Worm (Caenorhabditis elegans): ENCODE data around the gene imp-3.

imp-3 gene

ce11 chrIV:7830151-7830550 lies 40.7 kb upstream of the imp-3 start, which contains the start of gene mvb-12:
TSS of gene mvb-12 (plus strand) at chrIV:7830525.
- no peak for TF ChIP-seq sem-2 (GFP tag; optimal IDR thresholded peaks at IDR 0.05)
- peak; percentile 8 for TF ChIP-seq ces-1 (GFP tag; optimal IDR thresholded peaks at IDR 0.05)
- TF ChIP-seq nhr-12 (tag; optimal IDR thresholded peaks at IDR 0.05), result no peak
- TF ChIP-seq unc-39 (tag; optimal IDR thresholded peaks at IDR 0.05), result no peak
- TF ChIP-seq elt-1 (tag; optimal IDR thresholded peaks at IDR 0.05; ENCODE audit: borderline replicate concordance, insufficient read depth), result no peak

- no peak for TF ChIP-seq elt-3 (tag; optimal IDR thresholded peaks at IDR 0.05)
- no peak for TF ChIP-seq hlh-1 (tag; optimal IDR thresholded peaks at IDR 0.05)
- TF ChIP-seq unc-39 (tag; optimal IDR thresholded peaks at IDR 0.05), result no peak
- TF ChIP-seq lin-32 (GFP tag; optimal IDR thresholded peaks at IDR 0.05), result no peak
- no peak for TF ChIP-seq sptf-1 (tag; optimal IDR thresholded peaks at IDR 0.05)
- TF ChIP-seq ham-2 (GFP tag; optimal IDR thresholded peaks at IDR 0.05), result no peak
- no peak for TF ChIP-seq zip-8 (tag; optimal IDR thresholded peaks at IDR 0.05)
- no peak for TF ChIP-seq snpc-4 (tag; optimal IDR thresholded peaks at IDR 0.05)
- TF ChIP-seq ces-1 (GFP tag; optimal IDR thresholded peaks at IDR 0.05), result no peak
- no peak for TF ChIP-seq lsy-2 (tag; optimal IDR thresholded peaks at IDR 0.05)
- no peak for TF ChIP-seq nhr-12 (tag; optimal IDR thresholded peaks at IDR 0.05)
- no peak for TF ChIP-seq drap-1 (GFP tag; optimal IDR thresholded peaks at IDR 0.05)
- TF ChIP-seq ztf-11 (tag; optimal IDR thresholded peaks at IDR 0.05), result no peak
- no peak for TF ChIP-seq pha-4 (tag; optimal IDR thresholded peaks at IDR 0.05)
- TF ChIP-seq nhr-237 (tag; optimal IDR thresholded peaks at IDR 0.05), result no peak
- TF ChIP-seq mls-2 (tag; optimal IDR thresholded peaks at IDR 0.05), result no peak
Measured at ce11 chrIV:7829275-7829938, 40.0 kb upstream of the imp-3 start, which contains the start of gene C06A6.4. TSS of gene C06A6.4 (minus strand) at chrIV:7829298.

- no peak for TF ChIP-seq elt-1 (tag; optimal IDR thresholded peaks at IDR 0.05; ENCODE audit: borderline replicate concordance, insufficient read depth)
- TF ChIP-seq mab-5 (tag; optimal IDR thresholded peaks at IDR 0.05), result no peak
- no peak for TF ChIP-seq cnd-1 (tag; optimal IDR thresholded peaks at IDR 0.05)
- no peak for TF ChIP-seq lsy-2 (tag; optimal IDR thresholded peaks at IDR 0.05)
- TF ChIP-seq blmp-1 (tag; optimal IDR thresholded peaks at IDR 0.05), result no peak
- no peak for TF ChIP-seq M03D4.4 (tag; optimal IDR thresholded peaks at IDR 0.05)
- TF ChIP-seq elt-3 (tag; optimal IDR thresholded peaks at IDR 0.05), result no peak
- TF ChIP-seq ham-2 (GFP tag; optimal IDR thresholded peaks at IDR 0.05), result no peak
- no peak for TF ChIP-seq ces-1 (GFP tag; optimal IDR thresholded peaks at IDR 0.05)
- no peak for TF ChIP-seq unc-62 (GFP tag; optimal IDR thresholded peaks at IDR 0.05)
- TF ChIP-seq ztf-11 (tag; optimal IDR thresholded peaks at IDR 0.05), result no peak
- no peak for TF ChIP-seq sptf-1 (tag; optimal IDR thresholded peaks at IDR 0.05)
- TF ChIP-seq snpc-4 (tag; optimal IDR thresholded peaks at IDR 0.05), result no peak
- TF ChIP-seq zip-8 (tag; optimal IDR thresholded peaks at IDR 0.05), result no peak
- no peak for TF ChIP-seq unc-39 (tag; optimal IDR thresholded peaks at IDR 0.05)
- TF ChIP-seq drap-1 (GFP tag; optimal IDR thresholded peaks at IDR 0.05), result no peak
- TF ChIP-seq unc-120 (tag; optimal IDR thresholded peaks at IDR 0.05; ENCODE audit: poor library complexity, severe bottlenecking), result no peak
Measured at ce11 chrIV:7824649-7825048, 35.2 kb upstream of the imp-3 start.

ce11 chrIV:7822524-7822923 lies 33.1 kb upstream of the imp-3 start, which contains the start of gene T14A8.2:
TSS of gene T14A8.2 (minus strand) at chrIV:7822624.
- TF ChIP-seq bed-3 (GFP tag; optimal IDR thresholded peaks at IDR 0.05), result no peak
- no peak for TF ChIP-seq unc-62 (GFP tag; optimal IDR thresholded peaks at IDR 0.05)
- TF ChIP-seq nhr-12 (tag; optimal IDR thresholded peaks at IDR 0.05), result no peak
- TF ChIP-seq flh-1 (GFP tag; optimal IDR thresholded peaks at IDR 0.05), result no peak
- no peak for TF ChIP-seq mep-1 (tag; optimal IDR thresholded peaks at IDR 0.05)
- TF ChIP-seq ceh-43 (GFP tag; optimal IDR thresholded peaks at IDR 0.05), result no peak
- TF ChIP-seq ceh-83 (GFP tag; optimal IDR thresholded peaks at IDR 0.05), result no peak
- TF ChIP-seq zip-8 (tag; optimal IDR thresholded peaks at IDR 0.05), result no peak
- no peak for TF ChIP-seq unc-39 (tag; optimal IDR thresholded peaks at IDR 0.05)
- no peak for TF ChIP-seq unc-120 (tag; optimal IDR thresholded peaks at IDR 0.05; ENCODE audit: poor library complexity, severe bottlenecking)
- TF ChIP-seq cnd-1 (tag; optimal IDR thresholded peaks at IDR 0.05), result no peak
- TF ChIP-seq nhr-237 (tag; optimal IDR thresholded peaks at IDR 0.05), result no peak
- TF ChIP-seq lin-32 (GFP tag; optimal IDR thresholded peaks at IDR 0.05), result no peak
- no peak for TF ChIP-seq ztf-11 (tag; optimal IDR thresholded peaks at IDR 0.05)
- no peak for TF ChIP-seq M03D4.4 (tag; optimal IDR thresholded peaks at IDR 0.05)

ce11 chrIV:7817852-7818251 lies 28.4 kb upstream of the imp-3 start, which contains the start of gene ric-3:
TSS of gene ric-3 (plus strand) at chrIV:7818251.
- TF ChIP-seq lin-13 (tag; optimal IDR thresholded peaks at IDR 0.05) (no peak), lsy-2 (tag; optimal IDR thresholded peaks at IDR 0.05) (no peak), bed-3 (GFP tag; optimal IDR thresholded peaks at IDR 0.05) (no peak), lin-32 (GFP tag; optimal IDR thresholded peaks at IDR 0.05) (no peak), hlh-1 (tag; optimal IDR thresholded peaks at IDR 0.05) (peak; percentile 60), drap-1 (GFP tag; optimal IDR thresholded peaks at IDR 0.05) (no peak), ceh-83 (GFP tag; optimal IDR thresholded peaks at IDR 0.05) (no peak), unc-62 (GFP tag; optimal IDR thresholded peaks at IDR 0.05) (peak; percentile 60), ham-2 (GFP tag; optimal IDR thresholded peaks at IDR 0.05) (peak; percentile 6), elt-1 (tag; optimal IDR thresholded peaks at IDR 0.05; ENCODE audit: borderline replicate concordance, insufficient read depth) (no peak), unc-120 (tag; optimal IDR thresholded peaks at IDR 0.05; ENCODE audit: poor library complexity, severe bottlenecking) (peak; percentile 72), nhr-28 (tag; optimal IDR thresholded peaks at IDR 0.05) (no peak), ces-1 (GFP tag; optimal IDR thresholded peaks at IDR 0.05) (peak; percentile 84), mep-1 (tag; optimal IDR thresholded peaks at IDR 0.05) (peak; percentile 29), elt-3 (tag; optimal IDR thresholded peaks at IDR 0.05) (peak; percentile 9)

All from whole organism, mixed stage, embryonic.